Fruit fly (Drosophila melanogaster): ENCODE measurements around the gene CG4911.

DNA sequence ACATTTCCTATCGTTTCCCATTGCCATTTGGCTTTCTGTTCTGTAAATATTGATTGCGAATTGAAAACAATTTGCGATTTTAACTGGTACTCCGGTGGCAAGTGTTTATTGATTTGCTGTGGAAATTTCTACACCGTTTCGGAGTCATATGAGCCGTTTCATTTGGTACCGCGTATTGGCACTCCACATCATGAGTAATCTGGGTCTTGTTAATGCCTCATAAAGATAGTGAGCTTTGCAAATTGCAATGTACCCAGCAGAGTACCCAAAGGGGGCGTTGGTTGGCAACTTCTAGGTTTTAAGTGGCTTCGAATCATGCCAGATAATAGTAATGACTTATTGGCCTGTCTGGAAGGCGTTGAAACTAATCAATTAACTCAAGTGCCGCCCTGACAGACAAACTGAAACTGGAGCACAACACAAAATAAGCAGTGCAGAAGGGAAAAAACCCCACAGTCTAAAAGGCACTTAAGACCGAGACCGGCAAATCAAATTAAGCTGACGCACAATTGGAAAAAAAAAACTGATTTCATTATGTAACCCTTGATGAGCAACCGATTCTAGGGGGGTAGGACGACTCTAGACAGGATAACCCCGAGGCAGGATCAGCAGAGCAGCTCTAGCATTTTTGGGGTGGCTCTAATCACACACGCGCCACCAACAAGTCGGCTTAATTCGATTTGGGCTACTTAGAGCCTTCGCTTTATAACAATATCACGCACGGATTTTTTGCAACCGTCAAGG lies 19.6 kb downstream of the CG4911 start:
- TF ChIP-seq Mnt (GFP tag; optimal IDR thresholded peaks at IDR 0.05) = no peak
- peak; percentile 67 for TF ChIP-seq kay (GFP tag; ENCODE audit: borderline replicate concordance)
- no peak for TF ChIP-seq Crg-1 (GFP tag; optimal IDR thresholded peaks at IDR 0.05)
- no peak for TF ChIP-seq CG7045 (GFP tag; optimal IDR thresholded peaks at IDR 0.05)
